Fruit fly (Drosophila melanogaster) whole organism, embryonic: ENCODE results near the gene NijB.

ENCODE experiments used
- ATbp ChIP-seq: fragments of 200-800 bp; sonication (Bioruptor generic); optimal IDR thresholded peaks from 2 replicates; lab custom pipeline; 2017; ENCODE audit warnings: missing biosample characterization, mild to moderate bottlenecking, missing genetic modification characterization, missing genetic modification reagents
- Adf1 ChIP-seq: fragments of 200-800 bp; sonication (Bioruptor generic); IDR thresholded peaks from 2 replicates; pipeline ENCODE4 v1.3.6; 2022; ENCODE audit warnings: missing biosample characterization, missing genetic modification characterization
- CG5245 ChIP-seq: fragments of 200-800 bp; sonication (Bioruptor generic); optimal IDR thresholded peaks from 3 replicates; lab custom pipeline; 2016; ENCODE audit warnings: missing biosample characterization, missing genetic modification characterization
- CG8478 ChIP-seq: fragments of >200 bp; optimal IDR thresholded peaks from 2 replicates; lab custom pipeline; 2018
- CG9817 ChIP-seq: fragments of 200-800 bp; sonication (Bioruptor generic); optimal IDR thresholded peaks from 2 replicates; lab custom pipeline; 2018; ENCODE audit warnings: missing biosample characterization, mild to moderate bottlenecking, missing genetic modification characterization, moderate library complexity
- ara ChIP-seq: fragments of 200-800 bp; sonication (Bioruptor generic); IDR thresholded peaks from 2 replicates; pipeline ENCODE4 v1.3.6; 2022; ENCODE audit warnings: missing biosample characterization, missing genetic modification characterization

DNA sequence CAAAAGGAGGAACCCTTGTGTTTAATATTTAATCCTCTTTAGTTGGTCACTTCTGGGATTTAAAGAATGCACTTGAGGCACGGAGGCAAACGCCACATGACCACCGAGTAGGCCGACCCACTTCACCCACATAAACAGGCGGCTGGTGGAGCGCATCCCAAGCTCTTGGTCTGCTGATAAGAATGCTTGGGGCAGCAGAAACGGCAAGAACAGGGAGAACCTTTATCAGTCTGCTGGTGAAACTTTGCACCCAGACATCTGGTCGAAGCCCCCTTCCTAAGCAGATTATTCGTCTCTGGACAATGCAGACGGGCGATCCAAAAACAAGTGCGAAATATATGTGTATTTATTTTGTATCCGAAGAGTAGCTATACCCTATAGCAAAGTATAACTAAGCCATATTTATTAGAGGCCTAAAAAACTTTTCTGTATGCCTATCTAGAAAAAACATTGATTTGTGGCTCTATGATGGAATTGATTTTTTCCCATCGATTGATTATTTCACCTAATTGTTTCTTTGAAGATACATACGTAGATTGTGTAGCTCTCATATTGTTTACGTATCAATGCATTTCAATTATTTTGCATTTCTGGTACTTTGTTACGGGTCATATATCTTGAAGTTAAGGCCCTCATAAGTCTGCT, 2.8 kb upstream of the NijB start:
- TF ChIP-seq CG8478 (lab: Kevin White, UChicago) (no peak), CG9817 (tag; lab: Kevin White, UChicago) (no peak), ara (GFP tag; lab: Robert Waterston, UW) (no peak), ATbp (GFP tag; lab: Kevin White, UChicago) (no peak), Adf1 (GFP tag; lab: Robert Waterston, UW) (no peak), CG5245 (GFP tag; lab: Kevin White, UChicago) (no peak)
